Worm (Caenorhabditis elegans) whole organism, late embryonic: ENCODE measurements around the gene inpp-1.
"Not testable (repeated sequence)": the region's sequence is repeated elsewhere in the genome, so short reads cannot be mapped to it uniquely, and the experiment has no call there.

Source experiments
- C38D4.7 ChIP-seq: fragments of 200-800 bp; sonication (Bioruptor generic); optimal IDR thresholded peaks from 2 replicates; lab custom pipeline; 2018; ENCODE audit warnings: mild to moderate bottlenecking, missing genetic modification characterization, moderate library complexity, missing compliant biosample characterization
- F13H6.1 ChIP-seq: sonication (generic microtip); optimal IDR thresholded peaks from 2 replicates; lab custom pipeline; 2016; ENCODE audit warnings: missing genetic modification characterization, missing compliant biosample characterization
- K09A11.1 ChIP-seq: sonication (generic microtip); optimal IDR thresholded peaks from 2 replicates; lab custom pipeline; 2017; ENCODE audit warnings: antibody characterized with exemption, mild to moderate bottlenecking, missing genetic modification characterization, missing compliant biosample characterization; ENCODE audit not compliant: insufficient read depth
- T23F11.4 ChIP-seq: fragments of 200-800 bp; sonication (Bioruptor generic); optimal IDR thresholded peaks from 2 replicates; lab custom pipeline; 2018; ENCODE audit warnings: mild to moderate bottlenecking, missing genetic modification characterization, missing compliant biosample characterization
- Y22D7AL.16 ChIP-seq: sonication (generic microtip); optimal IDR thresholded peaks from 2 replicates; lab custom pipeline; 2016; ENCODE audit warnings: missing genetic modification characterization, missing compliant biosample characterization
- ceh-14 ChIP-seq: sonication (generic microtip); optimal IDR thresholded peaks from 2 replicates; lab custom pipeline; 2016; ENCODE audit warnings: missing genotype, missing genetic modification characterization, missing compliant biosample characterization
- ceh-18 ChIP-seq: sonication (generic microtip); optimal IDR thresholded peaks from 2 replicates; lab custom pipeline; 2016; ENCODE audit warnings: missing genetic modification characterization, missing compliant biosample characterization
- ceh-2 ChIP-seq: sonication (generic microtip); optimal IDR thresholded peaks from 2 replicates; lab custom pipeline; 2016; ENCODE audit warnings: missing genotype, missing genetic modification characterization, missing compliant biosample characterization
- ceh-22 ChIP-seq: sonication (generic microtip); optimal IDR thresholded peaks from 2 replicates; lab custom pipeline; 2017; ENCODE audit warnings: missing biosample characterization, missing genetic modification characterization
- ceh-24 ChIP-seq: sonication (generic microtip); optimal IDR thresholded peaks from 2 replicates; lab custom pipeline; 2016; ENCODE audit warnings: mild to moderate bottlenecking, missing genetic modification characterization, missing compliant biosample characterization
- ceh-31 ChIP-seq: sonication (generic microtip); optimal IDR thresholded peaks from 2 replicates; lab custom pipeline; 2016; ENCODE audit warnings: missing genetic modification characterization, missing compliant biosample characterization
- ceh-48 ChIP-seq: sonication (generic microtip); optimal IDR thresholded peaks from 2 replicates; lab custom pipeline; 2016; ENCODE audit warnings: missing genetic modification characterization, inconsistent platforms, missing compliant biosample characterization
- dmd-4 ChIP-seq: sonication (generic microtip); optimal IDR thresholded peaks from 2 replicates; lab custom pipeline; 2016; ENCODE audit warnings: borderline replicate concordance, missing genetic modification characterization, missing compliant biosample characterization
- dve-1 ChIP-seq: sonication (generic microtip); optimal IDR thresholded peaks from 2 replicates; lab custom pipeline; 2017; ENCODE audit warnings: antibody characterized with exemption, mild to moderate bottlenecking, missing genetic modification characterization, missing compliant biosample characterization
- elt-2 ChIP-seq: sonication (generic microtip); optimal IDR thresholded peaks from 2 replicates; lab custom pipeline; 2016; ENCODE audit warnings: missing genetic modification reagents, missing genetic modification characterization, missing compliant biosample characterization
- elt-4 ChIP-seq: sonication (generic microtip); optimal IDR thresholded peaks from 2 replicates; lab custom pipeline; 2016; ENCODE audit warnings: missing genetic modification characterization, missing compliant biosample characterization
- eyg-1 ChIP-seq: sonication (generic microtip); optimal IDR thresholded peaks from 2 replicates; lab custom pipeline; 2016; ENCODE audit warnings: missing genotype, missing genetic modification characterization, missing compliant biosample characterization
- fkh-10 ChIP-seq: fragments of 150-350 bp; optimal IDR thresholded peaks from 2 replicates; lab custom pipeline; 2014; ENCODE audit warnings: missing biosample characterization, missing genetic modification reagents, missing genetic modification characterization
- fkh-6 ChIP-seq: sonication (generic microtip); optimal IDR thresholded peaks from 2 replicates; lab custom pipeline; 2016; ENCODE audit warnings: missing genetic modification characterization, missing compliant biosample characterization
- gmeb-2 ChIP-seq: sonication (generic microtip); optimal IDR thresholded peaks from 2 replicates; lab custom pipeline; 2016; ENCODE audit warnings: missing genetic modification characterization, inconsistent platforms, missing compliant biosample characterization
- hlh-13 ChIP-seq: fragments of 200-800 bp; sonication (Bioruptor generic); optimal IDR thresholded peaks from 2 replicates; lab custom pipeline; 2018; ENCODE audit warnings: mild to moderate bottlenecking, missing genetic modification characterization, missing compliant biosample characterization
- hlh-15 ChIP-seq: sonication (generic microtip); optimal IDR thresholded peaks from 2 replicates; lab custom pipeline; 2016; ENCODE audit warnings: missing genetic modification characterization, missing compliant biosample characterization
- lin-11 ChIP-seq: fragments of 200-800 bp; sonication (Bioruptor generic); optimal IDR thresholded peaks from 2 replicates; lab custom pipeline; 2018; ENCODE audit warnings: mild to moderate bottlenecking, missing genetic modification characterization, missing compliant biosample characterization
- mec-3 ChIP-seq: sonication (generic microtip); optimal IDR thresholded peaks from 2 replicates; lab custom pipeline; 2016; ENCODE audit warnings: borderline replicate concordance, missing genetic modification characterization, missing compliant biosample characterization
- nhr-11 ChIP-seq: fragments of 150-350 bp; optimal IDR thresholded peaks from 2 replicates; lab custom pipeline; 2014; ENCODE audit warnings: missing biosample characterization, missing genetic modification characterization
- npax-4 ChIP-seq: sonication (generic microtip); optimal IDR thresholded peaks from 2 replicates; lab custom pipeline; 2016; ENCODE audit warnings: missing genetic modification characterization, missing compliant biosample characterization
- pat-9 ChIP-seq: fragments of 200-800 bp; sonication (Bioruptor generic); optimal IDR thresholded peaks from 2 replicates; lab custom pipeline; 2018; ENCODE audit warnings: mild to moderate bottlenecking, missing genetic modification characterization, moderate library complexity, missing compliant biosample characterization
- pha-4 ChIP-seq: fragments of 150-350 bp; optimal IDR thresholded peaks from 2 replicates; lab custom pipeline; 2018; ENCODE audit warnings: missing biosample characterization, missing genetic modification reagents, missing genetic modification characterization
- pros-1 ChIP-seq: fragments of 150-350 bp; optimal IDR thresholded peaks from 2 replicates; lab custom pipeline; 2014; ENCODE audit warnings: missing biosample characterization, missing genetic modification reagents, missing genetic modification characterization
- ref-2 ChIP-seq: sonication (generic microtip); optimal IDR thresholded peaks from 2 replicates; lab custom pipeline; 2016; ENCODE audit warnings: missing genetic modification characterization, missing compliant biosample characterization
- tbx-2 ChIP-seq: sonication (generic microtip); optimal IDR thresholded peaks from 2 replicates; lab custom pipeline; 2016; ENCODE audit warnings: missing genetic modification characterization, missing compliant biosample characterization
- ttx-3 ChIP-seq: sonication (generic microtip); optimal IDR thresholded peaks from 2 replicates; lab custom pipeline; 2016; ENCODE audit warnings: missing genetic modification reagents, missing genetic modification characterization, missing compliant biosample characterization
- ztf-16 ChIP-seq: sonication (generic microtip); optimal IDR thresholded peaks from 2 replicates; lab custom pipeline; 2017; ENCODE audit warnings: missing genetic modification characterization, missing compliant biosample characterization

Gene inpp-1

DNA sequence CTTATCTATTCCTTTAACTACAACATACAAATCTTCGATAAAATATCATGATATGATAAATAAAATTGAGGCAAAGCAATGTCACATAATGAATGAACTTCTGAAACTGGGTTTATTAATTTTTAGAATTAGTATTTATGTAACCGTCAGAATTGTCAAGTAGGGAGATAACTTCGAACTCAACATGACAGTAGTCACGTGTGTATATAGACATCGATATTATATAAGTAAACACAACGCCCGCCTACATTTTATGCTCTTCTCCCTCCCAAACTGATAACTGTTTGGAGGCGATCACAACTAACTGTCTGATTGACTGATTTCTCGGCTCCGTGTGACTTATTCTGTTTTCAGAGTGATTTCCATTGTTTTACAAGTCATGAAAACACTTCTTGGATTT is 12.4 kb downstream of the inpp-1 start, which contains the start of gene ugt-54:
TSS of gene ugt-54 (plus strand) at position 355 of the 400 bp plus-strand sequence.
- TF ChIP-seq eyg-1 (tag; lab: Kevin White, UChicago), result no peak
- TF ChIP-seq hlh-15 (tag; lab: Kevin White, UChicago), result no peak
- TF ChIP-seq F13H6.1, result no peak
- peak; percentile 83 for TF ChIP-seq elt-2 (tag; lab: Kevin White, UChicago)
- TF ChIP-seq, all 69 proteins: peak for 1

DNA sequence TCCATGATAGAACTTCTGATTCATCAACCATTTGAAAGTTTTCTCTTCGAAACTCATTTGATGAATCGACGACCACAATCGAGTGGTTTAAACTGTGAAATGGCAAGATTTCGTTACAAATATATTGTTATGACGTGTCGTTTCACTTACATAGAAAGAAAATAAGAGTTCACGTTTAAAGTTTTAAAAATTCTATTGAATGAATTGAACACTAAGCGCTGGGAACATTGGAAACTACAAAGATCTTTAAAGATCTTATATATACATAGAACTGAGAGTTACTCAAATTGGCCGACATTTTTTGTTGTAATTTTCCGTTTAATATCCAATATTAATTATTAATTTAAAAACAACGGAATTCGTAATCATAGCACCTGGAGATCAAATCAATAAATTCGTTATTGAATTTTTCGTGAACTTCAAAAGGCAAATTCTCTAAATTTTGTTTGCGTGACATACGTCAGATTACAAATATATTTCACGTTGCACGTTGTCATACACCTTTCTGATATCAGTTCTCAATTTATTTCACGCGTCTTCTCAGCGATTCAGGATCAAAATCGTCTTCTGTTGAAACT is 16.0 kb downstream of the inpp-1 start, which contains the start of the genes T25B9.4 and T25B9.6:
TSS of gene T25B9.4 (minus strand) at position 101 of the 578 bp plus-strand sequence.
TSS of gene T25B9.6 (plus strand) at position 528 of the 578 bp plus-strand sequence.
- TF ChIP-seq C38D4.7 (GFP tag; lab: Kevin White, UChicago) (no peak), ref-2 (tag; lab: Kevin White, UChicago) (no peak), ceh-24 (no peak), hlh-15 (tag; lab: Kevin White, UChicago) (no peak), pros-1 (tag; lab: Kevin White, UChicago) (no peak), T23F11.4 (GFP tag; lab: Kevin White, UChicago) (no peak), eyg-1 (tag; lab: Kevin White, UChicago) (no peak), fkh-10 (no peak)

DNA sequence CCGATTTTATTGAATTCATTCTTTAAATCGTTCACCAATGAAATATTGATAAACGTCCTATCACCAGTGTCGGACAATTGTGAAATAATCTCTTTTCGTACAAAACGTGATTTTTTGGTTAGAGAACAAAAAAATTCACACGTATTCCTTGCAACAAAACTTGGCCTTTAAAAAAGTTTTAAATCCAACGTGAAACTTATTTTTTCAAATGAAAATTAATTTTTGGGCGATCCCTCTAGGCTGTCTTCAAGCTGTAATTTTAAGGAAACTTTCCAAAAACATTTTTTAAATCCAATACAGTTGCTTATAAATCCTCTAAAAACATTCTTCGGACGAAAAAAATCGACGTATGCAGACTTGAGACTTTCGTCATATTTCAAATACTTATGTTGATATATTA is 19.0 kb downstream of the inpp-1 start, which contains the start of gene T25B9.5:
TSS of gene T25B9.5 (minus strand) at position 101 of the 400 bp plus-strand sequence.
- no peak for TF ChIP-seq hlh-13
- TF ChIP-seq tbx-2 (tag; lab: Kevin White, UChicago), result no peak
- TF ChIP-seq npax-4 (tag; lab: Kevin White, UChicago), result no peak
- TF ChIP-seq pros-1 (tag; lab: Kevin White, UChicago), result no peak
- no peak for TF ChIP-seq gmeb-2 (tag; lab: Kevin White, UChicago)
- no peak for TF ChIP-seq fkh-6
- TF ChIP-seq Y22D7AL.16, result no peak
- TF ChIP-seq K09A11.1 (tag; lab: Kevin White, UChicago), result no peak

DNA sequence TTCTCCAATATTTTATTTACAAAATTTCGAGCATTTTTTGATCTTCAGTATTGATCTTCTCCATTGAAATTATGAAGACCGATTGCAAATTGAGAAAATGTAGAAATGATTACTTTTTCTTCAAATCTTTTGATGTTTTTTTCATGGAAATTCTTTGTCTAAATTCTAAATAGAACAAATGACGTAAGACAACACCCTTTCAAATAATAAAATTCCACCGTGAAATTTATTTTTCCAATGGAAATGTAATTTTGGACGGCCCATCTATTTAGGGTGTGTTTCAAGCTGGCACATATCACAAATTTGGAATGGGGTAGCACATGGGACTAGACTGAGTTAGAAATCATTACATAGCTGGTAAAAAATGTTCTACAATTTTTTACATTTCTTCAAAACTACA is 22.0 kb downstream of the inpp-1 start, which contains the start of gene T25B9.2:
TSS of gene T25B9.2 (minus strand) at position 101 of the 400 bp plus-strand sequence.
- TF ChIP-seq elt-4 (tag; lab: Kevin White, UChicago); fkh-6; pat-9: not testable (repeated sequence)
- TF ChIP-seq, all 69 proteins: peak for 0; not testable (repeated sequence) for 69

DNA sequence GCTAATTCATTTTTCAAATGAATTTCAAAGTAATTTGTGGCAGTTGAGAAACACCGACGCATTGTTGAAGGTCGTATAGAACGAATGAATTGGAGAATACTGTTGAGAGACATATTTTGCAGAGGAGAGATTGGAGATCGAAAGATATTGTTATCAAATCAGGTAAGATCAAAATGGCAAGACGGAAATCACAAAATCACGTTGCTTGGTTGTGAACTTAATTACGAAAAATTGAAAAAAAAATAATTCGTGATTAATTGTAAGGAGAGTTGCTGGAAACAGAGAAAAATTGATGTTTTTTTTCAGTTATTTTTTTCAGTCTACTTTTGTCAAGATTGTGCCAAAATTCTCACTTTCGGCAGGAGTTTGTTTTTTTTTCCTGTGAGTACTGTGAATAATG is 23.7 kb downstream of the inpp-1 start, which contains the start of gene T25B9.1:
TSS of gene T25B9.1 (minus strand) at position 101 of the 400 bp plus-strand sequence.
- no peak for TF ChIP-seq hlh-15 (tag; lab: Kevin White, UChicago)
- TF ChIP-seq npax-4 (tag; lab: Kevin White, UChicago), result no peak
- TF ChIP-seq ztf-16, result no peak
- no peak for TF ChIP-seq dmd-4
- TF ChIP-seq pros-1 (tag; lab: Kevin White, UChicago), result no peak
- TF ChIP-seq ceh-18 (tag; lab: Kevin White, UChicago), result no peak
- TF ChIP-seq ceh-24, result no peak
- TF ChIP-seq F13H6.1, result no peak

DNA sequence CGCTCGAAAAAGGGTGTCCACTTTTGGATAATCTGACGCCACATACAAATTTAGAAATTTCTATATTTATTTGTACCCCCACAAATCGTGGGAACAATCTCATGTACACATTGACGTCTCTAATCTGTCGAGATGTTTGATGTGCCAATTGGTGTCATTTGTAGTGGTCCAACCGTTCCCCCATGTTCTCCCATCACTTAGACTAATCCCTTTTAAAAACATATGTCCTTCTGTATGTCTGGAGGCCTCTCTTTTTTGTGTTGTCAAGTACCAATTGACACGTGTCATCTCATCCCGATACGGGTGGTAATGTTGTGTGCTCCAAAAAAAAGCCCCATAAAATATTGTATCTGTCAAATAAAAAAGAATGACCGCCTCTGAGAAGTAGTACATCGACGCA is 28.4 kb downstream of the inpp-1 start:
- no peak for TF ChIP-seq ceh-2
- TF ChIP-seq C38D4.7 (GFP tag; lab: Kevin White, UChicago), result no peak
- TF ChIP-seq dve-1 (tag; lab: Kevin White, UChicago), result no peak
- no peak for TF ChIP-seq ceh-18 (tag; lab: Kevin White, UChicago)
- no peak for TF ChIP-seq nhr-11
- TF ChIP-seq ceh-14 (tag; lab: Kevin White, UChicago), result no peak
- TF ChIP-seq mec-3 (tag; lab: Kevin White, UChicago), result no peak
- TF ChIP-seq ceh-31 (tag; lab: Kevin White, UChicago), result no peak
- TF ChIP-seq lin-11 (tag; lab: Kevin White, UChicago), result no peak
- no peak for TF ChIP-seq fkh-10
- no peak for TF ChIP-seq ttx-3 (tag; lab: Kevin White, UChicago)
- no peak for TF ChIP-seq pha-4 (tag; lab: Kevin White, UChicago)
- no peak for TF ChIP-seq ref-2 (tag; lab: Kevin White, UChicago)
- no peak for TF ChIP-seq elt-2 (tag; lab: Kevin White, UChicago)
- no peak for TF ChIP-seq ceh-22 (tag; lab: Kevin White, UChicago)
- TF ChIP-seq ceh-48 (tag; lab: Kevin White, UChicago), result no peak
- TF ChIP-seq, all 69 proteins: peak for 0
